Worm (Caenorhabditis elegans) whole organism, midembryonic: ENCODE measurements around the gene Y57G7A.11.

Source experiments
- med-1 ChIP-seq: sonication (generic microtip); optimal IDR thresholded peaks from 2 replicates; lab custom pipeline; 2017; ENCODE audit warnings: missing genetic modification characterization, mild to moderate bottlenecking, missing compliant biosample characterization, antibody characterized with exemption, missing genetic modification reagents; ENCODE audit not compliant: insufficient read depth
- ztf-23 ChIP-seq: fragments of 200-800 bp; sonication (Bioruptor generic); IDR thresholded peaks from 2 replicates; pipeline ENCODE4 v1.3.6; 2022; ENCODE audit warnings: missing genetic modification reagents, missing genetic modification characterization, missing compliant biosample characterization
- ztf-29 ChIP-seq: fragments of 200-800 bp; sonication (Bioruptor generic); IDR thresholded peaks from 2 replicates; pipeline ENCODE4 v1.3.6; 2022; ENCODE audit warnings: missing genetic modification reagents, missing genetic modification characterization, missing compliant biosample characterization

DNA sequence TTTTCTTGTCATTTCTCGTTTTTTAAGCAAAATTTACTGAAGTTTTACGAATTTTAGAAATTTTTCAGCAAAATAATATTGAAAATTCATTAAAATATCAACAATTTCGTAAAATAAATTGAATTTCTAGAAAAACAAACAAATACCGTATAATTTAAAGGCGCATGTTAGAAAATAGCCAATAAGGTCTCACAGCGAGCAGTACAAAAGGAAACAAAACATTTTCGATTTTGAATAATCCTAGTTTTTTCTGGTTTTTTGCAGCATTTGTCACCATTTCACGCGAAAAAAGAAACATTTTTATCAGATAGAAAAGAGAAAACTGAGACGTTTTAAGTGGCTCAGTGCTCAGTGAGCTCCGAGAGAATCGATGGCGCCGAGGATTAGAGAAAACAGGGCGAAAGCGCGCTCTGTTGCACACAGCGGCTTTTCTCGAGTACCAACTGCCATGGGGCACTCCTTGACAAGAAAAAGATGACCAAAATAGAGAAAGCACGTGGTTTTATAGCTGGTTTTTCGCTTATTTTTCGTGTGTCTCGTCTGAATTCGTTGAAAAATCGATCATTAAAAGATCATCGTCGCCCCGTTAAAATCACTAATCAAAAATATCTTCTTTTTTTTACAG is 33.3 kb upstream of the Y57G7A.11 start, which contains the start of the genes alh-6 and fcho-1:
- TF ChIP-seq ztf-23 (GFP tag; lab: Robert Waterston, UW): no peak
- no peak for TF ChIP-seq med-1 (GFP tag; lab: Kevin White, UChicago)
- TF ChIP-seq ztf-29: no peak
